Fruit fly (Drosophila melanogaster): ENCODE data around the gene RpS4.

The RpS4 gene

DNA sequence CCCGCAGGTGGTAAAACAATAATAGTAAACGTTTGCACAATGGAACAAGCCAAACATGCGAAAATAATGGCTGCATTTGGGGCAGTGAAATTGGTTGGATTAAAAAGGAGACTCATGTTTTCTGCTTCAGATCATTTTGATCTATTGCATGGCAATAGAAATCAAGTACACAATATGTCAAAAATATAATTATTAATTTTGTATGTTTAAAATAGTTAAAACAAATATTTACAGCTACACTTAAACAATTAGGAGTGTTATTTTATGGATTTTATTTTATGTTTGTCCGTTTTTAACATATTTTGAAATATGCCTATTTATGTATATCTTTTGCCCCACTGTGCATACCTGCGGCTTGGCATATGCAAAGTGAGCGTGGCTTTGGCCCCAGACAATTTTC, 24.7 kb downstream of the RpS4 start:
- TF ChIP-seq h (optimal IDR thresholded peaks at IDR 0.05) (no peak), insv (optimal IDR thresholded peaks at IDR 0.05) (no peak), Myc (optimal IDR thresholded peaks at IDR 0.05) (no peak), ttk (optimal IDR thresholded peaks at IDR 0.05) (no peak), Sin3A (optimal IDR thresholded peaks at IDR 0.05) (no peak), psq (optimal IDR thresholded peaks at IDR 0.05) (no peak)

DNA sequence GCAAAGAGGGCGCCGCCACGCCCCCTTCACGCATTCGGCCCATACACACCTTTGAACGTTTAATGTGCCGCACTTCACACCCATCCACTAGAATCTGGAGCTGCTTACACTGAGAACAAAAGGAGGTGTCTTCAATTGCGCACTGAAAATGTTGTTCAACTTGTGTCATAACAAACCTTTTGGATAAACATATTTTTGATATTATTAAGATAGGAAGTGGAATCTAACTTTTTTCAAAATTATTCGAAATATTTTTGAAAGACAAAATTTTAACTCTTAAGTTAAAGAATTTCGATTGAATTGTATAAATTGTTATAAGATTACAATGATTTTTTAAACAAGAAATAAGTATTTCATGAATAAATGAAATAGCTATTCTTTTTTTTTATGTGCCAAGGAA, 26.7 kb downstream of the RpS4 start:
- TF ChIP-seq h (optimal IDR thresholded peaks at IDR 0.05) (no peak), ttk (optimal IDR thresholded peaks at IDR 0.05) (no peak), Myc (optimal IDR thresholded peaks at IDR 0.05) (no peak), psq (optimal IDR thresholded peaks at IDR 0.05) (no peak), Sin3A (optimal IDR thresholded peaks at IDR 0.05) (no peak), insv (optimal IDR thresholded peaks at IDR 0.05) (no peak)

DNA sequence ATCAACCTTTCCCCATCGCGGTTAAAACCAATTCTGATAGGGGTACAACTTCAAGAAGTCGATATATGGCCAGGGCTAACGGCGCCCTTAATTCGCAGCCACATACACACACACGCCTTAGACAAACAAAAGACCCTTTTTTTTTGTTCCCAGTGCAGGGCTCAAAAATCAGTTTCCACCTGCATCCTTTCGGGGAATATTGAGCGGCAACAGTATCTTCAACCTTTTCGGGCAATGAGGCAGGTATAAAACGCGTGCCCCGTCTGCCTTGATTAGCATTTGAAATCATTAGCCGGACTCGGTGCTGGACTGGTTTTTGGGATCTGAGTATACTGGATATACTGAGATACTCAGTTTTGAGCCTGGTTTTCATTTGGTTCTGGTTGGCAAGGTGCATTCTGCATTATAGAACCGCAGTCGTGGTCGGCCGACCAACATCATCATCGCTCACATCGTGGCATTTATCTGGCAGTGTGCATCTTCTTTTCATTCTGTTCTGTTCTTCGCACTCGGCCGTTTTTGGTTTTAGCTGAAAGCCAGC, 32.6 kb downstream of the RpS4 start:
- TF ChIP-seq Myc (optimal IDR thresholded peaks at IDR 0.05) (no peak), insv (optimal IDR thresholded peaks at IDR 0.05) (no peak), psq (optimal IDR thresholded peaks at IDR 0.05) (no peak), Sin3A (optimal IDR thresholded peaks at IDR 0.05) (no peak), ttk (optimal IDR thresholded peaks at IDR 0.05) (no peak), h (optimal IDR thresholded peaks at IDR 0.05) (no peak)

DNA sequence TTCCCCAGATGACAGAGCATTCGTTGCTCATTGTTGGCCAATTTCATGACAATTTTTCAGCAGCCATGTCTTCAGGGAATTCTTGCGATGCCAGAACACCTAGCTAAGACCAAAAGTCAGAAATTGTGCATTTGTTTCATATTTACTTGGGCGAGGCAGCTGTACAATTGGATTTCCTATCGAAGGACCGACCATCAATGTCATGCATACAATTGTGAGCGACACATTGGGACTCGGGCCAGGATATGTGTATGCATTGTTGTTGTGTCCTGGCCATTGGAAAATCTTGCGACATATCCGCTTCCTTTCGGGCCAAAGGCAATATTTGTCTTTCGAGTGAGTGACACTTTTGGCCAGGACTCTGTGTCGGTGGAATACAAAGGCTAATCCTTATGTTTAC, 35.8 kb downstream of the RpS4 start:
- TF ChIP-seq insv (optimal IDR thresholded peaks at IDR 0.05) (no peak), Myc (optimal IDR thresholded peaks at IDR 0.05) (no peak), psq (optimal IDR thresholded peaks at IDR 0.05) (no peak), h (optimal IDR thresholded peaks at IDR 0.05) (no peak), Sin3A (optimal IDR thresholded peaks at IDR 0.05) (no peak), ttk (optimal IDR thresholded peaks at IDR 0.05) (no peak)

DNA sequence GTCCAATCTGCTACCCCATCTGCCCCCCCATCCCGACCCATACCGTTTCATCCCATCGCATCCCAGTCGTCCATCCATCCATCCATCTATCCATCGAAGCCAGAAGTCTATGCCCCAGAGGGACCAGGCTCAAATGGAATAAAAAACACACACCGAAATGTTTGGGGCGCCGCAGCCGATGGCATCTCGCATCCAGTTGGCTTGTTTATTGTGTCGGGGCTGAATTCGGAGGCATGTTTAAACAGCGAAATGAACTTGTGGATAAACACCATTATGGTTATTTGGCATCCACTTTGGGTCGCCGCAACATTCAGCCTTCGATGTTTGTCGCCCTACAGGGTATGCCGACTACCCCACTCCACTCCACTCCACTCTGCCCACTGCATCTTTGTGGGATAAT, 38.9 kb downstream of the RpS4 start:
- no peak for TF ChIP-seq psq (optimal IDR thresholded peaks at IDR 0.05)
- TF ChIP-seq Myc (optimal IDR thresholded peaks at IDR 0.05) = no peak
- no peak for TF ChIP-seq Sin3A (optimal IDR thresholded peaks at IDR 0.05)
- TF ChIP-seq insv (optimal IDR thresholded peaks at IDR 0.05) = no peak
- no peak for TF ChIP-seq h (optimal IDR thresholded peaks at IDR 0.05)
- TF ChIP-seq ttk (optimal IDR thresholded peaks at IDR 0.05) = no peak

DNA sequence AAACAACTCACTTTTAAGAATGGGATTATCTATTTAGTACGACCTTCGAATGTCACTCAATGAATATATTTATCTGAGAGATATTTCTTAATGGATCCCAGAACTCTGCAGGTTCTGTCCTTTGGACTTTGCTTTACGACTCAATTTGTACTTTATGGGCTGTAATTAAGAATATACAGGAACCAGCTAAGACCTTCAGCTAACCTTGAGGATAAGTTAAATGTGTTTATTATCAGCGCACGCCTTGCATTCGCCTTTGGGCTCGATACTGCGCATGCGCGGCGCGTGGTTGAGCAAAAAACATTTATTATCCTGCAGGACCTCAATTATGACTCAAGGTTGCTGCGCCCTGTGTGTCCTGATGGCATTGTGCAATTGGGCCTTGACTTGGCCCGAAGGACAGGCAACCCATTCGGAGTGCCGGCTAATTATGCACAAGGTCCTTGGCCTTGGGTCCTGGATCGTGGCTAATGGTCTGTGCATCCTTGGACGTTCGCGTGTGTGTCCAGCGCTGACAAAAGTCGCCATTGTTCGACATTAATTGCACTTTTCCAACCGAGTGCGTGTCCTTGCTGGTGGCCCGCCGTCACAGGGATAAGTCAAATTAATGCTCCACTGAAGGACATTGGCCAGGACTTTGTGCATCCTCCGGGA, 39.9 kb downstream of the RpS4 start:
- no peak for TF ChIP-seq h (optimal IDR thresholded peaks at IDR 0.05)

DNA sequence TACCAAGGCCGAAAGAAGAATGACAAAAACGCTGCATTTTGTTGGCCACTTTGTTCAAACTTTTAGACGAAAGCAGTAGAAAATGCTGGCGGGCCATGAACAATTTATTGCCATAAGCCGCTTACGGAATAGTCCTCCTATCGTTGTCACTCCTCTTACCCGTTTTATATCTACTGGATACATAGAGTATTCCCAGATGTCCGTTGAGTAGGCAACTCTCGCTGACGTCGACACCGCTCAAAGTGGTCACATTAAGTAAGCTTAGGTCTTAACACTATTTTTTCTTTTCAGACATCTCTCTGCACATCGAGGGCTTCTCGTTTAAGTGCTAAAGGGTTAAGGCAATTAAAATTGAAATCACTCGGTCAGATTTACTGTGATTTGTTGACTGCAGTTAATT, 41.9 kb downstream of the RpS4 start:
- TF ChIP-seq Sin3A (optimal IDR thresholded peaks at IDR 0.05) (no peak), Myc (optimal IDR thresholded peaks at IDR 0.05) (no peak), h (optimal IDR thresholded peaks at IDR 0.05) (no peak), insv (optimal IDR thresholded peaks at IDR 0.05) (no peak), psq (optimal IDR thresholded peaks at IDR 0.05) (no peak), ttk (optimal IDR thresholded peaks at IDR 0.05) (no peak)

DNA sequence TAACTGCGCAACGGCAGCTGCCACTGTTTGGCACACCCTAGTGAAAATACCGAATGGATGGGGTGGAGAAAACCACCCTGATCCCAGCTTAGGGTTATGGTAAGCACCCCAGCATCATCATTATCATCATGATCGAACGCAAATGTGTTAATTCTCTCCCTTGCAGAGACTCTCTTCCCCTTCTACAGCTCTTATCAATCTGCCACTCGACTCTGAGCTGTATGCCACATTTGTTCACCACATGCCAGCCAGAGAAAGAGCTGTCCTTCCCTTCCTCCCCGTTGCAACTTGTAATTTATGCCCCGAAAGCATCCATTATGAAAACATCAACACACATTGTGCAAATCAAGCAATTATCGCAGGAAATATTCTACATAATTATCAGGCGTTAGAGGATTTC, 42.9 kb downstream of the RpS4 start:
- TF ChIP-seq psq (optimal IDR thresholded peaks at IDR 0.05) (no peak), Myc (optimal IDR thresholded peaks at IDR 0.05) (no peak), h (optimal IDR thresholded peaks at IDR 0.05) (no peak), insv (optimal IDR thresholded peaks at IDR 0.05) (no peak), Sin3A (optimal IDR thresholded peaks at IDR 0.05) (no peak), ttk (optimal IDR thresholded peaks at IDR 0.05) (no peak)

DNA sequence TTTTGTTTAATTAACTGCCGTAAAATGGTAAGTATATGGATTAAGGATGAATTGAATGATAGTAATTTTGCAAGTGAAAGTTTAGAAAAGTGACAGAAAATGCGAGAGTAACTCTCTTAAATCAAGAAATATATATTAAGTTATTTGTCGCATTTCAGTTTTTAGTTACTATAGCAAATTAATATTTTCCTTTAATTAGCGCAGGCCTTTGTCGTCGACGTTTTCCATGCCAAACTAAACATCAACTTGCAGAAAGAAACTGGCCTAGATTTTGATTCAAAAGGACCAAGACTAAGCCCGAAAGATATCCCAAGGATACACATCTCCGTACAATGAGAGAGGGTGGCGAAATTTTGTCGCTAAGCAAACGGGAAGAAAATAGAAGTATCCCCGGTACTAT, 45.6 kb downstream of the RpS4 start, which contains the start of gene CG17300:
CG17300 (minus strand) TSS at position 101 of the 400 bp plus-strand sequence.
- TF ChIP-seq ttk (optimal IDR thresholded peaks at IDR 0.05) = no peak
- TF ChIP-seq insv (optimal IDR thresholded peaks at IDR 0.05) = no peak
- TF ChIP-seq Myc (optimal IDR thresholded peaks at IDR 0.05) = no peak

DNA sequence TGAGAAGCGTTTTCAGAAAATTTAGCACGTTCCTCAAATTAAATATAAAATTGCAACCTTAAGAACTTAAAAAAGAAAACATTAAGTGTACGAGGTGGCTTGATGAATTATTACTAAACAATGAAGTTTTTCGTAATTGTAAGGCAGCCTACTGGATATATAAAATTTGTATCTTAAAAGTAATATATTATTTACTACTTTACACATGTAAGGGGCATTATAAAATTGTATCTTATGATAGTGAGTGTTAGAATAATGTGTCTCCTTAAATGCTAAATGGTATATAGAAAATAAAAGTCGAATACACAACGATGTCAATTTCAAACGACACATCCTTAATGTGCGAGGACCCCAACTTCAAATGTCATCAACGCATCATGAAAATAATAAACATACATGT, 48.3 kb downstream of the RpS4 start, which contains the start of gene CG11251:
CG11251 (minus strand) TSS at position 101 of the 400 bp plus-strand sequence.
- no peak for TF ChIP-seq h (optimal IDR thresholded peaks at IDR 0.05)
- no peak for TF ChIP-seq psq (optimal IDR thresholded peaks at IDR 0.05)
- no peak for TF ChIP-seq Sin3A (optimal IDR thresholded peaks at IDR 0.05)
- no peak for TF ChIP-seq ttk (optimal IDR thresholded peaks at IDR 0.05)
- no peak for TF ChIP-seq insv (optimal IDR thresholded peaks at IDR 0.05)
- no peak for TF ChIP-seq Myc (optimal IDR thresholded peaks at IDR 0.05)
